Fruit fly (Drosophila melanogaster): ENCODE data around the gene Art3.

DNA sequence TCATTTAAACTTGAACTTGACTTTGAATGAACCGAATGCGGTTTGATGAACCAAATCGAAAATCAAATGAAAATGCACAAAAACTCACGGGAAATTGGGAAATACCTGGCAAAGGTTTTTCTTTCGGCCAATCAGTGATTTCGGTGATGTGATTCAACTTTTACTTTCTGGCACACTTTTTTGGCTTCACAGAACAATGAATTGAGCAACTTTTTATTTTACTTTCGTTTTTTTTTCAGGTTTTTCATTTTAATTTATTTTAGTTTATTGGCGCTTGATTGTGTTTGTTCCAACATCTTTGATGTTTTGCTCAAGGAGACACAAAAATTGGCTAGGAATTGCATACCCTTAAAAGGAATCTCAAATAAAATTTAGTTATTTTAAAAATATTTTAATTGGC, 47.7 kb downstream of the Art3 start, which contains the start of gene Mf:
- TF ChIP-seq CrebA (GFP tag; optimal IDR thresholded peaks at IDR 0.05; ENCODE audit: borderline replicate concordance) (no peak), fru (GFP tag; optimal IDR thresholded peaks at IDR 0.05) (no peak), brk (GFP tag; optimal IDR thresholded peaks at IDR 0.05) (no peak), dl (GFP tag; optimal IDR thresholded peaks at IDR 0.05; ENCODE audit: insufficient read depth in 1 of 2, partially characterized antibody in 2 of 2) (no peak), psq (GFP tag; optimal IDR thresholded peaks at IDR 0.05) (no peak), Hr78 (GFP tag; optimal IDR thresholded peaks at IDR 0.05) (no peak), ey (GFP tag; optimal IDR thresholded peaks at IDR 0.05) (no peak), Dfd (GFP tag; optimal IDR thresholded peaks at IDR 0.05) (no peak), OdsH (GFP tag; optimal IDR thresholded peaks at IDR 0.05) (no peak), Myc (optimal IDR thresholded peaks at IDR 0.05) (no peak), GATAd (GFP tag; optimal IDR thresholded peaks at IDR 0.05) (no peak), Vsx2 (GFP tag; optimal IDR thresholded peaks at IDR 0.05; ENCODE audit: partially characterized antibody) (no peak), Hnf4 (GFP tag; optimal IDR thresholded peaks at IDR 0.05) (no peak)

All from whole organism, wandering third instar larva.